Worm (Caenorhabditis elegans) whole organism, young adult: ENCODE measurements around the gene ifg-1.

Experiments used
- F55B11.4 ChIP-seq: sonication (generic microtip); optimal IDR thresholded peaks from 2 replicates; lab custom pipeline; 2016; ENCODE audit warnings: missing compliant biosample characterization, missing genetic modification characterization, borderline replicate concordance; ENCODE audit not compliant: insufficient read depth
- atf-7 ChIP-seq: sonication (generic microtip); optimal IDR thresholded peaks from 2 replicates; lab custom pipeline; 2017; ENCODE audit warnings: mild to moderate bottlenecking, missing genetic modification characterization, missing compliant biosample characterization
- ceh-27 ChIP-seq: fragments of 200-800 bp; sonication (Bioruptor generic); optimal IDR thresholded peaks from 2 replicates; lab custom pipeline; 2018; ENCODE audit warnings: mild to moderate bottlenecking, missing genetic modification characterization, moderate library complexity, missing compliant biosample characterization
- lsl-1 ChIP-seq: fragments of 200-800 bp; sonication (Bioruptor generic); optimal IDR thresholded peaks from 2 replicates; lab custom pipeline; 2018; ENCODE audit warnings: mild to moderate bottlenecking, missing genetic modification characterization, moderate library complexity, missing compliant biosample characterization
- nhr-27 ChIP-seq: fragments of 200-800 bp; sonication (Bioruptor generic); optimal IDR thresholded peaks from 2 replicates; lab custom pipeline; 2018; ENCODE audit warnings: mild to moderate bottlenecking, missing genetic modification characterization, moderate library complexity, missing compliant biosample characterization
- pha-4 ChIP-seq: fragments of 150-350 bp; sonication (generic microtip); optimal IDR thresholded peaks from 2 replicates; lab custom pipeline; 2014; ENCODE audit warnings: missing biosample characterization, missing genetic modification reagents, missing genetic modification characterization
- snpc-4 ChIP-seq, 5 experiments: fragments of 150-350 bp in 1 of 5; sonication (generic microtip) in 4 of 5; optimal IDR thresholded peaks; 2 replicates each; lab custom pipeline; 2014 to 2018; ENCODE audit warnings: missing genetic modification characterization in 5 of 5, missing biosample characterization in 3 of 5, antibody characterized with exemption in 2 of 5, mild to moderate bottlenecking in 2 of 5, missing compliant biosample characterization in 2 of 5, missing genotype in 2 of 5, moderate library complexity in 2 of 5, missing genetic modification reagents in 1 of 5

DNA sequence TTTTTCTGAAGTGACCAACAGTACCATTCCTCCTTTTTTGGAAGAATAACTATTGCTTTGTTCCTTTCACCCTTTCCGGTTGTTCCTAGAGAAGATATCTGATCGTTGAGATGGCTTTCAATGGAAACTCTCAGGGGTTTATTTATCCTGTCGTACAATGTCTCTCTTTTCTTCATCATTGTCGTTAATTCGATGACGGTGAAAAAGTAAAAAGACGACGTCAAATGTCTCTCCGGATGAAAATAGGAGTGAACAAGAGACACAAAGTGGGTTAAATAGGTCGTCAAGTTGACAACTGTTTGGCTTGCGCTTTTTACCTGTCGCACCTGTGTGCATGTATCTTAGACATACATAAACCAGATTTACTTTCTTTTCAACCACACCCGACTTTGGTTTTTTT lies 23.1 kb upstream of the ifg-1 start:
- no peak for TF ChIP-seq nhr-27 (tag; lab: Kevin White, UChicago)
- TF ChIP-seq pha-4 (tag; lab: Kevin White, UChicago), result no peak
- no peak for TF ChIP-seq lsl-1 (GFP tag; lab: Kevin White, UChicago)
- TF ChIP-seq atf-7 (tag; lab: Kevin White, UChicago), result no peak
- TF ChIP-seq ceh-27, result no peak
- TF ChIP-seq snpc-4 (GFP tag; optimal IDR thresholded peaks at IDR 0.05; lab: Kevin White, UChicago), result no peak
- TF ChIP-seq snpc-4 (tag; optimal IDR thresholded peaks at IDR 0.05; lab: Kevin White, UChicago), result no peak
- TF ChIP-seq F55B11.4 (tag; lab: Kevin White, UChicago), result no peak
